Worm (Caenorhabditis elegans): ENCODE data around the gene srlf-18.

srlf-18 gene

ce11 chrIV:11148788-11149366 is 47.6 kb upstream of the srlf-18 start (continued):
- TF ChIP-seq zfh-2 (GFP tag; conservative IDR thresholded peaks at IDR 0.05): no peak

ce11 chrIV:11146962-11147470 is 45.7 kb upstream of the srlf-18 start, which contains the start of gene pigq-1:
Gene pigq-1 (minus strand): TSS chrIV:11147247.
- TF ChIP-seq zim-3 (tag; optimal IDR thresholded peaks at IDR 0.05) (peak; percentile 38), Y79H2A.3 (GFP tag; conservative IDR thresholded peaks at IDR 0.05) (no peak), dpff-1 (tag; optimal IDR thresholded peaks at IDR 0.05) (peak; percentile 95), nhr-80 (tag; optimal IDR thresholded peaks at IDR 0.05) (no peak), lin-40 (tag; optimal IDR thresholded peaks at IDR 0.05) (peak; percentile 38), C17E4.6 (GFP tag; IDR thresholded peaks at IDR 0.05) (0 out of 2 replicates have a peak, but pooled peaks have one; percentile 6), sdz-38 (tag; optimal IDR thresholded peaks at IDR 0.05) (no peak), ztf-6 (GFP tag; IDR thresholded peaks at IDR 0.05) (no peak), bed-2 (GFP tag; IDR thresholded peaks at IDR 0.05) (no peak), pbrm-1 (GFP tag; IDR thresholded peaks at IDR 0.05) (no peak), let-607 (tag; optimal IDR thresholded peaks at IDR 0.05) (peak in 1 of 2 experiments; percentile 34), atf-7 (tag; optimal IDR thresholded peaks at IDR 0.05) (peak; percentile 71), ekl-4 (GFP tag; IDR thresholded peaks at IDR 0.05) (peak; percentile 53; the same call in 1 of the 2 replicates), him-1 (tag; optimal IDR thresholded peaks at IDR 0.05) (peak; percentile 56), attf-5 (GFP tag; optimal IDR thresholded peaks at IDR 0.05) (peak; percentile 47), hsf-1 (GFP tag; IDR thresholded peaks at IDR 0.05) (0 out of 2 replicates have a peak, but pooled peaks have one; percentile 67), zfh-2 (GFP tag; conservative IDR thresholded peaks at IDR 0.05) (no peak), cebp-2 (GFP tag; IDR thresholded peaks at IDR 0.05) (no peak), gei-17 (GFP tag; optimal IDR thresholded peaks at IDR 0.05) (no peak), F55B11.4 (tag; optimal IDR thresholded peaks at IDR 0.05; ENCODE audit: borderline replicate concordance, insufficient read depth) (no peak), chd-7 (tag; optimal IDR thresholded peaks at IDR 0.05) (peak; percentile 52), C06A6.2 (GFP tag; conservative IDR thresholded peaks at IDR 0.05) (no peak), ets-4 (GFP tag; optimal IDR thresholded peaks at IDR 0.05) (no peak), nhr-120 (GFP tag; IDR thresholded peaks at IDR 0.05) (no peak), ztf-26 (tag; optimal IDR thresholded peaks at IDR 0.05) (peak; percentile 39), unc-130 (GFP tag; optimal IDR thresholded peaks at IDR 0.05) (peak; percentile 12), akir-1 (GFP tag; optimal IDR thresholded peaks at IDR 0.05) (no peak), dpl-1 (GFP tag; optimal IDR thresholded peaks at IDR 0.05) (no peak), madf-6 (GFP tag; IDR thresholded peaks at IDR 0.05) (peak; percentile 66), ceh-40 (GFP tag; IDR thresholded peaks at IDR 0.05) (no peak), mel-28 (tag; optimal IDR thresholded peaks at IDR 0.05; ENCODE audit: borderline replicate concordance) (no peak), F23B12.7 (tag; optimal IDR thresholded peaks at IDR 0.05; ENCODE audit: insufficient read depth) (no peak), lsy-27 (tag; optimal IDR thresholded peaks at IDR 0.05; ENCODE audit: borderline replicate concordance, insufficient read depth) (no peak), F22D6.2 (tag; optimal IDR thresholded peaks at IDR 0.05) (no peak), die-1 (tag; optimal IDR thresholded peaks at IDR 0.05) (peak; percentile 61), nhr-27 (tag; optimal IDR thresholded peaks at IDR 0.05) (peak; percentile 30), snpc-1.1 (tag; optimal IDR thresholded peaks at IDR 0.05; ENCODE audit: insufficient read depth) (peak; percentile 51), snpc-3.4 (tag; optimal IDR thresholded peaks at IDR 0.05) (peak; percentile 68), lin-26 (GFP tag; IDR thresholded peaks at IDR 0.05) (peak; percentile 63), F49E8.2 (tag; optimal IDR thresholded peaks at IDR 0.05; ENCODE audit: insufficient read depth) (peak; percentile 86), nfya-2 (GFP tag; IDR thresholded peaks at IDR 0.05) (no peak), dox-1 (GFP tag; IDR thresholded peaks at IDR 0.05) (no peak), attf-3 (GFP tag; conservative IDR thresholded peaks at IDR 0.05) (no peak), tbp1 (GFP tag; optimal IDR thresholded peaks at IDR 0.05) (peak; percentile 34), hlh-26 (GFP tag; conservative IDR thresholded peaks at IDR 0.05) (no peak)
